1 fruit fly cellular context compared by ENCODE assay signal in the genomic region with DNA sequence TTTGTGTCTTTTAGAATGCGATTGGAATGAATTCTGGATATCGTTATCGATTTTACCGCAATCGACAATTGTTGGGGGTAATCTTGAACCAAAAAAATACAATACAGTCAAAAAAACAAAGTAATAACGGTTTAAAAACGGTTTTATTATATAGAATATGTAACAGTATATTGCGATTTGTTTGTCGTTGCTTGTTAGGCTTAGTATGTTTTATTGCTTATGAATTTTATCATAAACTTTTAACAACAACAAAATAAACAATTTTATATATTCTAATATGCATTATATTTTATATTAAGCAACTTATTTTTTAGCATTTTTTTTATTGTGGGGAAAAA.
TF ChIP-seq lines count a peak whose summit lies in the region.

A gene (minus strand): TSS at position 38 of the 338 bp plus-strand sequence.

TF ChIP-seq in whole organism, embryonic, 481 proteins besides CTCF, POLR2A, EP300 and RAD21 (continued from another document and continues in another):
- no peak for TF ChIP-seq CG4404 (GFP tag; IDR thresholded peaks at IDR 0.05; lab: Robert Waterston, UW)
- TF ChIP-seq CG6175 (GFP tag; IDR thresholded peaks at IDR 0.05; lab: Robert Waterston, UW): no peak
- no peak; the same call in 1 of the 2 replicates for TF ChIP-seq lmd (GFP tag; IDR thresholded peaks at IDR 0.05; lab: Robert Waterston, UW)
- TF ChIP-seq CHES-1-like (GFP tag; optimal IDR thresholded peaks at IDR 0.05; lab: Kevin White, UChicago): peak; percentile 27
- TF ChIP-seq CG3163 (GFP tag; optimal IDR thresholded peaks at IDR 0.05; lab: Kevin White, UChicago): no peak
- no peak for TF ChIP-seq caup (GFP tag; optimal IDR thresholded peaks at IDR 0.05; lab: Kevin White, UChicago; ENCODE audit: severe bottlenecking)
- peak; percentile 32 for TF ChIP-seq pzg (GFP tag; optimal IDR thresholded peaks at IDR 0.05; lab: Kevin White, UChicago)
- TF ChIP-seq cato (GFP tag; optimal IDR thresholded peaks at IDR 0.05; lab: Kevin White, UChicago; ENCODE audit: borderline replicate concordance): peak; percentile 19
- TF ChIP-seq wdn (GFP tag; IDR thresholded peaks at IDR 0.05; lab: Robert Waterston, UW): peak; percentile 36; the same call in 1 of the 2 replicates
- peak; percentile 41 for TF ChIP-seq CG2875 (GFP tag; optimal IDR thresholded peaks at IDR 0.05; lab: Kevin White, UChicago)
- no peak for TF ChIP-seq chn (GFP tag; optimal IDR thresholded peaks at IDR 0.05; lab: Kevin White, UChicago)
- TF ChIP-seq MBD-R2 (GFP tag; IDR thresholded peaks at IDR 0.05; lab: Robert Waterston, UW): peak; percentile 56
- TF ChIP-seq CG9215 (GFP tag; IDR thresholded peaks at IDR 0.05; lab: Robert Waterston, UW): no peak
- TF ChIP-seq CG14667 (GFP tag; IDR thresholded peaks at IDR 0.05; lab: Robert Waterston, UW): no peak
- TF ChIP-seq CG6654 (GFP tag; optimal IDR thresholded peaks at IDR 0.05; lab: Kevin White, UChicago): no peak
- no peak for TF ChIP-seq exex (tag; optimal IDR thresholded peaks at IDR 0.05; lab: Kevin White, UChicago)
- peak; percentile 83 for TF ChIP-seq Med (GFP tag; lab: Kevin White, UChicago)
- TF ChIP-seq tna (GFP tag; IDR thresholded peaks at IDR 0.05; lab: Robert Waterston, UW; ENCODE audit: partially characterized antibody): no peak
- peak; percentile 39 for TF ChIP-seq Sry-δ (GFP tag; optimal IDR thresholded peaks at IDR 0.05; lab: Kevin White, UChicago)
- no peak for TF ChIP-seq Gsc (GFP tag; IDR thresholded peaks at IDR 0.05; lab: Robert Waterston, UW)
- TF ChIP-seq CG13424 (tag; optimal IDR thresholded peaks at IDR 0.05; lab: Kevin White, UChicago): peak; percentile 79
- no peak for TF ChIP-seq CG17802 (tag; optimal IDR thresholded peaks at IDR 0.05; lab: Kevin White, UChicago)
- no peak for TF ChIP-seq maf-S (GFP tag; optimal IDR thresholded peaks at IDR 0.05; lab: Kevin White, UChicago)
- TF ChIP-seq H15 (GFP tag; IDR thresholded peaks at IDR 0.05; lab: Robert Waterston, UW): no peak
- TF ChIP-seq CG4282 (GFP tag; optimal IDR thresholded peaks at IDR 0.05; lab: Kevin White, UChicago): no peak
- peak; percentile 76 for TF ChIP-seq CG2120 (GFP tag; optimal IDR thresholded peaks at IDR 0.05; lab: Kevin White, UChicago)
- TF ChIP-seq peb (GFP tag; IDR thresholded peaks at IDR 0.05; lab: Robert Waterston, UW): no peak
- no peak for TF ChIP-seq CG10959 (GFP tag; IDR thresholded peaks at IDR 0.05; lab: Robert Waterston, UW)
- peak; percentile 77 for TF ChIP-seq CG17359 (tag; optimal IDR thresholded peaks at IDR 0.05; lab: Kevin White, UChicago)
- TF ChIP-seq Bgb (GFP tag; IDR thresholded peaks at IDR 0.05; lab: Robert Waterston, UW; ENCODE audit: partially characterized antibody): no peak; the same call in 1 of the 2 replicates
- no peak for TF ChIP-seq D (optimal IDR thresholded peaks at IDR 0.05; lab: Kevin White, UChicago)
- TF ChIP-seq D (GFP tag; optimal IDR thresholded peaks at IDR 0.05; lab: Kevin White, UChicago): peak; percentile 29
- no peak; the same call in 1 of the 2 replicates for TF ChIP-seq Scr (GFP tag; IDR thresholded peaks at IDR 0.05; lab: Robert Waterston, UW; ENCODE audit: partially characterized antibody)
- TF ChIP-seq wek (GFP tag; optimal IDR thresholded peaks at IDR 0.05; lab: Kevin White, UChicago): peak; percentile 97
- no peak for TF ChIP-seq Lpt (GFP tag; optimal IDR thresholded peaks at IDR 0.05; lab: Kevin White, UChicago)
- TF ChIP-seq nau (GFP tag; optimal IDR thresholded peaks at IDR 0.05; lab: Kevin White, UChicago): no peak
- TF ChIP-seq CG3065 (GFP tag; optimal IDR thresholded peaks at IDR 0.05; lab: Kevin White, UChicago): peak; percentile 47
- no peak for TF ChIP-seq ftz-f1 (GFP tag; optimal IDR thresholded peaks at IDR 0.05; lab: Kevin White, UChicago)
- TF ChIP-seq jumu (GFP tag; optimal IDR thresholded peaks at IDR 0.05; lab: Kevin White, UChicago): no peak
- TF ChIP-seq crp (GFP tag; optimal IDR thresholded peaks at IDR 0.05; lab: Kevin White, UChicago): no peak
- TF ChIP-seq CG15269 (tag; optimal IDR thresholded peaks at IDR 0.05; lab: Kevin White, UChicago): peak; percentile 81
- no peak for TF ChIP-seq Oaz (GFP tag; IDR thresholded peaks at IDR 0.05; lab: Robert Waterston, UW)
- peak; percentile 76 for TF ChIP-seq Xrp1 (GFP tag; IDR thresholded peaks at IDR 0.05; lab: Robert Waterston, UW)
- peak; percentile 78 for TF ChIP-seq Blimp-1 (GFP tag; optimal IDR thresholded peaks at IDR 0.05; lab: Kevin White, UChicago)
- no peak for TF ChIP-seq CG6272 (GFP tag; IDR thresholded peaks at IDR 0.05; lab: Robert Waterston, UW)
- TF ChIP-seq CG7987 (GFP tag; optimal IDR thresholded peaks at IDR 0.05; lab: Kevin White, UChicago): no peak
- TF ChIP-seq HLH3B (GFP tag; IDR thresholded peaks at IDR 0.05; lab: Robert Waterston, UW): peak; percentile 44; the same call in 1 of the 2 replicates
- TF ChIP-seq trem (tag; optimal IDR thresholded peaks at IDR 0.05; lab: Kevin White, UChicago): peak; percentile 75
- TF ChIP-seq H2.0 (GFP tag; IDR thresholded peaks at IDR 0.05; lab: Robert Waterston, UW): peak; percentile 66
- TF ChIP-seq Dref (GFP tag; IDR thresholded peaks at IDR 0.05; lab: Robert Waterston, UW): peak; percentile 65
- peak; percentile 57 for TF ChIP-seq CG6683 (GFP tag; optimal IDR thresholded peaks at IDR 0.05; lab: Kevin White, UChicago)
- no peak for TF ChIP-seq eyg (GFP tag; optimal IDR thresholded peaks at IDR 0.05; lab: Kevin White, UChicago)
- peak; percentile 20 for TF ChIP-seq CG3407 (GFP tag; optimal IDR thresholded peaks at IDR 0.05; lab: Kevin White, UChicago)
- TF ChIP-seq BEAF-32 (GFP tag; optimal IDR thresholded peaks at IDR 0.05; lab: Kevin White, UChicago): peak; percentile 15
- TF ChIP-seq NfI (GFP tag; optimal IDR thresholded peaks at IDR 0.05; lab: Kevin White, UChicago): peak; percentile 47
- TF ChIP-seq stc (GFP tag; IDR thresholded peaks at IDR 0.05; lab: Robert Waterston, UW): peak; percentile 77
- TF ChIP-seq Asciz (GFP tag; optimal IDR thresholded peaks at IDR 0.05; lab: Kevin White, UChicago): peak; percentile 46
- TF ChIP-seq gsb-n (tag; optimal IDR thresholded peaks at IDR 0.05; lab: Kevin White, UChicago): peak; percentile 75
- TF ChIP-seq chinmo (GFP tag; IDR thresholded peaks at IDR 0.05; lab: Robert Waterston, UW; ENCODE audit: partially characterized antibody): no peak
- peak; percentile 70 for TF ChIP-seq odd (GFP tag; optimal IDR thresholded peaks at IDR 0.05; lab: Kevin White, UChicago)
- peak; percentile 72 for TF ChIP-seq CG9727 (GFP tag; optimal IDR thresholded peaks at IDR 0.05; lab: Kevin White, UChicago)
- TF ChIP-seq MTF-1 (GFP tag; optimal IDR thresholded peaks at IDR 0.05; lab: Kevin White, UChicago; ENCODE audit: borderline replicate concordance): no peak
- no peak; the same call in 2 of the 3 replicates for TF ChIP-seq CG14860 (GFP tag; IDR thresholded peaks at IDR 0.05; lab: Robert Waterston, UW; ENCODE audit: partially characterized antibody)
- no peak for TF ChIP-seq danr (GFP tag; IDR thresholded peaks at IDR 0.05; lab: Robert Waterston, UW)
- TF ChIP-seq eve (GFP tag; optimal IDR thresholded peaks at IDR 0.05; lab: Kevin White, UChicago): no peak
- TF ChIP-seq sna (GFP tag; IDR thresholded peaks at IDR 0.05; lab: Robert Waterston, UW; ENCODE audit: partially characterized antibody): no peak
- TF ChIP-seq Fer2 (tag; optimal IDR thresholded peaks at IDR 0.05; lab: Kevin White, UChicago): peak; percentile 19
- TF ChIP-seq Hr78 (GFP tag; optimal IDR thresholded peaks at IDR 0.05; lab: Kevin White, UChicago): no peak
- peak; percentile 24 for TF ChIP-seq Bteb2 (GFP tag; optimal IDR thresholded peaks at IDR 0.05; lab: Kevin White, UChicago)
- no peak for TF ChIP-seq abd-A (tag; optimal IDR thresholded peaks at IDR 0.05; lab: Kevin White, UChicago)
- TF ChIP-seq ems (GFP tag; optimal IDR thresholded peaks at IDR 0.05; lab: Kevin White, UChicago): no peak
- peak; percentile 49 for TF ChIP-seq sug (tag; optimal IDR thresholded peaks at IDR 0.05; lab: Kevin White, UChicago)
- TF ChIP-seq CG1024 (GFP tag; IDR thresholded peaks at IDR 0.05; lab: Robert Waterston, UW): peak; percentile 44; the same call in 1 of the 2 replicates
- TF ChIP-seq Side (GFP tag; optimal IDR thresholded peaks at IDR 0.05; lab: Kevin White, UChicago): no peak
- no peak for TF ChIP-seq dan (GFP tag; IDR thresholded peaks at IDR 0.05; lab: Robert Waterston, UW)
- TF ChIP-seq Sox102F (GFP tag; optimal IDR thresholded peaks at IDR 0.05; lab: Kevin White, UChicago): peak; percentile 84
- TF ChIP-seq CG6854 (GFP tag; optimal IDR thresholded peaks at IDR 0.05; lab: Kevin White, UChicago): peak; percentile 27
- TF ChIP-seq aop (GFP tag; IDR thresholded peaks at IDR 0.05; lab: Robert Waterston, UW): no peak
- TF ChIP-seq en (GFP tag; optimal IDR thresholded peaks at IDR 0.05; lab: Kevin White, UChicago): no peak
- TF ChIP-seq CG7928 (GFP tag; optimal IDR thresholded peaks at IDR 0.05; lab: Kevin White, UChicago): no peak
- TF ChIP-seq CG10274 (GFP tag; optimal IDR thresholded peaks at IDR 0.05; lab: Kevin White, UChicago): no peak
- no peak for TF ChIP-seq croc (GFP tag; conservative IDR thresholded peaks at IDR 0.05; lab: Robert Waterston, UW)
- peak; percentile 83 for TF ChIP-seq CG2678 (tag; optimal IDR thresholded peaks at IDR 0.05; lab: Kevin White, UChicago)
- peak; percentile 44 for TF ChIP-seq CG13624 (GFP tag; optimal IDR thresholded peaks at IDR 0.05; lab: Kevin White, UChicago)
- TF ChIP-seq HmgZ (tag; optimal IDR thresholded peaks at IDR 0.05; lab: Kevin White, UChicago): peak; percentile 42
- no peak; the same call in 2 of the 3 replicates for TF ChIP-seq Aef1 (GFP tag; IDR thresholded peaks at IDR 0.05; lab: Robert Waterston, UW)
- TF ChIP-seq CG18599 (GFP tag; optimal IDR thresholded peaks at IDR 0.05; lab: Kevin White, UChicago): no peak
- TF ChIP-seq ac (GFP tag; optimal IDR thresholded peaks at IDR 0.05; lab: Kevin White, UChicago): no peak
- peak; percentile 80 for TF ChIP-seq CG30403 (GFP tag; optimal IDR thresholded peaks at IDR 0.05; lab: Kevin White, UChicago)
- no peak for TF ChIP-seq zen2 (GFP tag; IDR thresholded peaks at IDR 0.05; lab: Robert Waterston, UW; ENCODE audit: partially characterized antibody)
- TF ChIP-seq CG6765 (GFP tag; optimal IDR thresholded peaks at IDR 0.05; lab: Kevin White, UChicago): peak; percentile 18
- TF ChIP-seq CG4424 (GFP tag; optimal IDR thresholded peaks at IDR 0.05; lab: Kevin White, UChicago): peak; percentile 71
- peak; percentile 87 for TF ChIP-seq vvl (GFP tag; IDR thresholded peaks at IDR 0.05; lab: Robert Waterston, UW)
- TF ChIP-seq cg (GFP tag; optimal IDR thresholded peaks at IDR 0.05; lab: Kevin White, UChicago): no peak
- TF ChIP-seq Max (GFP tag; optimal IDR thresholded peaks at IDR 0.05; lab: Kevin White, UChicago): peak; percentile 29
- TF ChIP-seq Lhr (GFP tag; optimal IDR thresholded peaks at IDR 0.05; lab: Kevin White, UChicago): peak; percentile 23
- peak; percentile 17 for TF ChIP-seq bab2 (GFP tag; optimal IDR thresholded peaks at IDR 0.05; lab: Kevin White, UChicago)
- TF ChIP-seq Abd-B (GFP tag; optimal IDR thresholded peaks at IDR 0.05; lab: Kevin White, UChicago): no peak
- TF ChIP-seq B-H2 (GFP tag; optimal IDR thresholded peaks at IDR 0.05; lab: Kevin White, UChicago): peak; percentile 14
- no peak for TF ChIP-seq tup (GFP tag; optimal IDR thresholded peaks at IDR 0.05; lab: Kevin White, UChicago)
- TF ChIP-seq fd96Cb (tag; optimal IDR thresholded peaks at IDR 0.05; lab: Kevin White, UChicago): peak; percentile 54
- no peak for TF ChIP-seq ssp (GFP tag; IDR thresholded peaks at IDR 0.05; lab: Robert Waterston, UW)
- TF ChIP-seq Antp (GFP tag; optimal IDR thresholded peaks at IDR 0.05; lab: Kevin White, UChicago): no peak
- TF ChIP-seq CG1233 (GFP tag; optimal IDR thresholded peaks at IDR 0.05; lab: Kevin White, UChicago): peak; percentile 62
- peak; percentile 70 for TF ChIP-seq CG6689 (GFP tag; IDR thresholded peaks at IDR 0.05; lab: Robert Waterston, UW)
- TF ChIP-seq da (GFP tag; optimal IDR thresholded peaks at IDR 0.05; lab: Kevin White, UChicago): no peak
- no peak for TF ChIP-seq chm (GFP tag; IDR thresholded peaks at IDR 0.05; lab: Robert Waterston, UW)
- no peak for TF ChIP-seq CG7963 (GFP tag; IDR thresholded peaks at IDR 0.05; lab: Robert Waterston, UW; ENCODE audit: partially characterized antibody)
- TF ChIP-seq twi (tag; optimal IDR thresholded peaks at IDR 0.05; lab: Kevin White, UChicago): peak; percentile 9
- TF ChIP-seq Dad (GFP tag; optimal IDR thresholded peaks at IDR 0.05; lab: Kevin White, UChicago): no peak
- TF ChIP-seq salm (tag; optimal IDR thresholded peaks at IDR 0.05; lab: Kevin White, UChicago): peak; percentile 63
- no peak for TF ChIP-seq repo (GFP tag; optimal IDR thresholded peaks at IDR 0.05; lab: Kevin White, UChicago)
- TF ChIP-seq Hr3 (GFP tag; optimal IDR thresholded peaks at IDR 0.05; lab: Kevin White, UChicago): peak; percentile 71
- no peak for TF ChIP-seq ato (GFP tag; IDR thresholded peaks at IDR 0.05; lab: Robert Waterston, UW; ENCODE audit: partially characterized antibody)
- no peak for TF ChIP-seq CG9609 (GFP tag; optimal IDR thresholded peaks at IDR 0.05; lab: Kevin White, UChicago)
- TF ChIP-seq Camta (GFP tag; optimal IDR thresholded peaks at IDR 0.05; lab: Kevin White, UChicago): peak; percentile 5
- TF ChIP-seq CG14050 (GFP tag; IDR thresholded peaks at IDR 0.05; lab: Robert Waterston, UW): peak; percentile 47; the same call in 1 of the 3 replicates
- TF ChIP-seq sr (GFP tag; IDR thresholded peaks at IDR 0.05; lab: Robert Waterston, UW): no peak
- TF ChIP-seq ara (GFP tag; IDR thresholded peaks at IDR 0.05; lab: Robert Waterston, UW): peak; percentile 55; the same call in 1 of the 2 replicates
- TF ChIP-seq sens-2 (GFP tag; IDR thresholded peaks at IDR 0.05; lab: Robert Waterston, UW): no peak
- TF ChIP-seq CG11085 (GFP tag; IDR thresholded peaks at IDR 0.05; lab: Robert Waterston, UW): no peak
- TF ChIP-seq Hr51 (GFP tag; optimal IDR thresholded peaks at IDR 0.05; lab: Kevin White, UChicago): peak in 1 of 2 experiments; percentile 81
- TF ChIP-seq CG32532 (GFP tag; IDR thresholded peaks at IDR 0.05; lab: Robert Waterston, UW): peak; percentile 84; the same call in 1 of the 2 replicates
- TF ChIP-seq emc (GFP tag; optimal IDR thresholded peaks at IDR 0.05; lab: Kevin White, UChicago): no peak
- no peak; the same call in 2 of the 3 replicates for TF ChIP-seq ken (GFP tag; IDR thresholded peaks at IDR 0.05; lab: Robert Waterston, UW)
- peak in 1 of 3 experiments; percentile 56 for TF ChIP-seq lola (GFP tag; optimal IDR thresholded peaks at IDR 0.05; lab: Kevin White, UChicago)
- TF ChIP-seq ERR (GFP tag; optimal IDR thresholded peaks at IDR 0.05; lab: Kevin White, UChicago): no peak
- TF ChIP-seq otp (GFP tag; IDR thresholded peaks at IDR 0.05; lab: Robert Waterston, UW): no peak
